Fruit fly (Drosophila melanogaster) whole organism, embryonic: ENCODE results near the gene bys.

Source experiments
- Atf-2 ChIP-seq: fragments of 200-800 bp; sonication (Bioruptor generic); optimal IDR thresholded peaks from 2 replicates; lab custom pipeline; 2016; ENCODE audit warnings: missing biosample characterization, missing genetic modification characterization
- CG10654 ChIP-seq: fragments of 200-800 bp; sonication (Bioruptor generic); optimal IDR thresholded peaks from 2 replicates; lab custom pipeline; 2016; ENCODE audit warnings: missing biosample characterization, missing genetic modification characterization
- CG12769 ChIP-seq: fragments of 200-800 bp; sonication (Bioruptor generic); optimal IDR thresholded peaks from 2 replicates; lab custom pipeline; 2019; ENCODE audit warnings: missing biosample characterization, mild to moderate bottlenecking, missing genetic modification characterization, moderate library complexity
- CG13123 ChIP-seq: fragments of 200-800 bp; sonication (Bioruptor generic); optimal IDR thresholded peaks from 2 replicates; lab custom pipeline; 2016; ENCODE audit warnings: missing biosample characterization, missing genetic modification characterization
- CG17328 ChIP-seq: fragments of 200-800 bp; sonication (Bioruptor generic); IDR thresholded peaks from 2 replicates; pipeline ENCODE4 v1.3.6; 2022; ENCODE audit warnings: missing biosample characterization, missing genetic modification characterization
- CG8290 ChIP-seq, 3 experiments: fragments of 200-800 bp; sonication (Bioruptor generic); optimal IDR thresholded peaks; 2 replicates each; lab custom pipeline; 2016 to 2019; ENCODE audit warnings: missing biosample characterization in 3 of 3, missing genetic modification characterization in 3 of 3, mild to moderate bottlenecking in 2 of 3, moderate library complexity in 1 of 3
- inv ChIP-seq: fragments of 200-800 bp; sonication (Bioruptor generic); IDR thresholded peaks from 2 replicates; pipeline ENCODE4 v1.3.6; 2022; ENCODE audit warnings: missing biosample characterization, missing genetic modification characterization; ENCODE audit not compliant: partially characterized antibody

- no peak for TF ChIP-seq Atf-2 (GFP tag; lab: Kevin White, UChicago)
- no peak for TF ChIP-seq CG17328
- no peak for TF ChIP-seq CG12769 (tag; lab: Kevin White, UChicago)
- TF ChIP-seq inv (GFP tag; lab: Robert Waterston, UW): no peak
- no peak for TF ChIP-seq CG8290 (GFP tag; optimal IDR thresholded peaks at IDR 0.05; lab: Kevin White, UChicago)
- TF ChIP-seq CG8290 (tag; optimal IDR thresholded peaks at IDR 0.05; lab: Kevin White, UChicago): no peak
- no peak for TF ChIP-seq CG10654 (GFP tag; lab: Kevin White, UChicago)
- TF ChIP-seq CG13123: no peak
Observed at dm6 chrX:7923063-7923462, 21.4 kb downstream of the bys start.
